Worm (Caenorhabditis elegans) whole organism, young adult: ENCODE results near the gene zipt-2.1.

Source experiments
- C17E4.6 ChIP-seq: fragments of 200-800 bp; sonication (Bioruptor generic); IDR thresholded peaks from 2 replicates; pipeline ENCODE4 v1.3.6; 2022; ENCODE audit warnings: missing genetic modification reagents, missing genetic modification characterization, missing compliant biosample characterization
- ZK185.1 ChIP-seq: sonication (generic microtip); optimal IDR thresholded peaks from 2 replicates; lab custom pipeline; 2016; ENCODE audit warnings: mild to moderate bottlenecking, missing genetic modification characterization, missing compliant biosample characterization; ENCODE audit not compliant: poor library complexity, severe bottlenecking

ce11 chrIV:10750041-10750440 lies 49.4 kb upstream of the zipt-2.1 start, which contains the start of gene T25B9.1:
- TF ChIP-seq C17E4.6 (GFP tag; lab: Robert Waterston, UW) (no peak), ZK185.1 (tag; lab: Kevin White, UChicago) (no peak)
